Worm (Caenorhabditis elegans) whole organism, L3 larva: ENCODE results near the gene bcs-1.

Experiments
- ama-1 ChIP-seq: fragments of 150-350 bp; optimal IDR thresholded peaks from 2 replicates; lab custom pipeline; 2018
- ceh-82 ChIP-seq: fragments of 150-350 bp; optimal IDR thresholded peaks from 2 replicates; lab custom pipeline; 2014; ENCODE audit warnings: missing biosample characterization, missing genetic modification characterization
- fkh-10 ChIP-seq: sonication (generic microtip); optimal IDR thresholded peaks from 2 replicates; lab custom pipeline; 2017; ENCODE audit warnings: missing biosample characterization, missing genetic modification reagents, missing genetic modification characterization
- lin-39 ChIP-seq: fragments of 150-350 bp; optimal IDR thresholded peaks from 2 replicates; lab custom pipeline; 2018; ENCODE audit warnings: missing biosample characterization, missing genetic modification reagents, missing genetic modification characterization
- nfya-1 ChIP-seq: sonication (generic microtip); optimal IDR thresholded peaks from 2 replicates; lab custom pipeline; 2017; ENCODE audit warnings: missing genetic modification characterization, mild to moderate bottlenecking, missing compliant biosample characterization, antibody characterized with exemption, moderate library complexity; ENCODE audit not compliant: insufficient read depth
- nhr-11 ChIP-seq: fragments of 150-350 bp; optimal IDR thresholded peaks from 2 replicates; lab custom pipeline; 2014; ENCODE audit warnings: missing biosample characterization, missing genetic modification characterization
- nhr-25 ChIP-seq: sonication (generic microtip); optimal IDR thresholded peaks from 2 replicates; lab custom pipeline; 2017; ENCODE audit warnings: missing biosample characterization, missing genetic modification characterization
- nhr-28 ChIP-seq: fragments of 150-350 bp; optimal IDR thresholded peaks from 2 replicates; lab custom pipeline; 2014; ENCODE audit warnings: missing biosample characterization, missing genetic modification characterization
- nhr-76 ChIP-seq: fragments of 150-350 bp; sonication (generic microtip); optimal IDR thresholded peaks from 5 replicates; lab custom pipeline; 2014; ENCODE audit warnings: missing biosample characterization, missing genetic modification characterization
- pha-4 ChIP-seq: fragments of 150-350 bp; optimal IDR thresholded peaks from 2 replicates; lab custom pipeline; 2014; ENCODE audit warnings: missing biosample characterization, missing genetic modification reagents, missing genetic modification characterization
- unc-39 ChIP-seq: sonication (generic microtip); optimal IDR thresholded peaks from 4 replicates; lab custom pipeline; 2017; ENCODE audit warnings: missing biosample characterization, missing genetic modification characterization

DNA sequence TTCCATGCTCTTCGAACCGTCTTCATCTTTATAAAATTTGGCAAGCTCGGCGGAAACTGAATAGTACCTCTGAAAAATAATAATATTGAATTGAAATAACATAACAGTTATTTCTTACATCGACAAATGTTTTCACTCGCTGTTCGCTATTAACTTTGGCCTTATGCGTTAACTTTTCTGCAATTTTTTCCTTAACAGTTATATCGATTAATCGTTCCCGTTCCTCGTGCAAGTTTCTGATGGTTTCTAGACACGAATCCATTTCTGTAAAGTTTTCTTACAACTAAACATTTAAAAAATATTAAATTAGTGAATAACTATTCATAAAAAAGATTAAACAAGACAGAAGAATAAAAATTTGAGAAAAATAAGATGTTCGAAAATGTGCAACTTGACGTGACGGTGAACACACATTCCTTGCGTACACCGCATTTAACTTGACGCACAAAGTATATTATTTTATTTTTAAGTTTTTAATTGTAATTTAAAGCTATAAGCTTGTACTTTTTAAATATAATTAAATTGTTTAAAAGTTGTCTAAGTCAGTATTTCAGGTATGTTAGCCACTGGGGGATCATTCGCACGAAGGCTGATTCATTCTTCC lies 45.6 kb upstream of the bcs-1 start, which contains the start of the genes prp-9 and mrps-18B:
- TF ChIP-seq ceh-82 (tag; lab: Kevin White, UChicago) (no peak), nfya-1 (tag; lab: Kevin White, UChicago) (no peak), ama-1 (lab: Kevin White, UChicago) (no peak), lin-39 (tag; lab: Kevin White, UChicago) (no peak), nhr-11 (tag; lab: Kevin White, UChicago) (no peak), fkh-10 (GFP tag; lab: Kevin White, UChicago) (no peak), unc-39 (no peak), nhr-25 (tag; lab: Kevin White, UChicago) (no peak), nhr-76 (tag; lab: Kevin White, UChicago) (no peak), nhr-28 (tag; lab: Kevin White, UChicago) (no peak), pha-4 (tag; lab: Kevin White, UChicago) (peak; percentile 71)
